Worm (Caenorhabditis elegans): ENCODE measurements around the gene T19H5.4.
"Not testable (repeated sequence)": the region's sequence is repeated elsewhere in the genome, so short reads cannot be mapped to it uniquely, and the experiment has no call there.

The T19H5.4 gene

DNA sequence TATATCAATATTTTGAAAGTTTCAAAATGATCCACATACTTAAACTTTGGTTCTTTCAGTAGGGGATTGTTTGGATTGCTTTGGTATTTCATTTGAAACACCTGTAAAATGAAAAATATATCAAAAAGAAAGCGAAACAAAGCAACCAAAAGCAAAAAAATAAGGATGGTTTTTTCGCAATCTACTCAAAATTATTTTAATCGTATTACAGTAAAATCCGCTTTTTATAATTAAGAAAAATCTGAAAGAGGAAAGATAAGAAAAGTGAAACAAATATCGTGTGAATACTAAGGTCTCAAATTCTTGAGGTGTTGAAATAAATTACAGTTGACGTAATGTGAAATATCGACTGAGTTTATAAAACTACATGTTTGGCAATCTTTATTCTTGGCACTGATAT is 21.1 kb downstream of the T19H5.4 start, which contains the start of gene chil-22:
TSS of gene chil-22 (minus strand) at position 101 of the 400 bp plus-strand sequence.
- no peak for TF ChIP-seq ces-1 (GFP tag; optimal IDR thresholded peaks at IDR 0.05)
- no peak for TF ChIP-seq mxl-2 (GFP tag; conservative IDR thresholded peaks at IDR 0.05)
- no peak for TF ChIP-seq lir-3 (tag; optimal IDR thresholded peaks at IDR 0.05)
- TF ChIP-seq nhr-42 (GFP tag; IDR thresholded peaks at IDR 0.05), result no peak
- TF ChIP-seq mep-1 (tag; optimal IDR thresholded peaks at IDR 0.05), result no peak

ce11 chrII:9461881-9462280 is 25.3 kb downstream of the T19H5.4 start, which contains the start of gene chil-21:
Gene chil-21, minus strand, starts transcription at chrII:9461981.
- TF ChIP-seq vab-7 (GFP tag; IDR thresholded peaks at IDR 0.05); nhr-102 (tag; optimal IDR thresholded peaks at IDR 0.05); ztf-11 (tag; optimal IDR thresholded peaks at IDR 0.05): not testable (repeated sequence)

- TF ChIP-seq hmg-1.1 (GFP tag; IDR thresholded peaks at IDR 0.05); nhr-48 (tag; optimal IDR thresholded peaks at IDR 0.05); pha-4 (GFP tag; IDR thresholded peaks at IDR 0.05); pha-4 (tag; optimal IDR thresholded peaks at IDR 0.05): not testable (repeated sequence)
Observed at ce11 chrII:9459462-9459861, 27.7 kb downstream of the T19H5.4 start, which contains the start of gene R09D1.14. Gene R09D1.14, minus strand, starts transcription at chrII:9459562.

- TF ChIP-seq zag-1 (tag; optimal IDR thresholded peaks at IDR 0.05), result no peak
- no peak for TF ChIP-seq mep-1 (tag; optimal IDR thresholded peaks at IDR 0.05)
- no peak for TF ChIP-seq fos-1 (tag; optimal IDR thresholded peaks at IDR 0.05)
- no peak for TF ChIP-seq set-16 (GFP tag; IDR thresholded peaks at IDR 0.05)
- TF ChIP-seq nhr-111 (GFP tag; optimal IDR thresholded peaks at IDR 0.05), result no peak
- no peak for TF ChIP-seq hlh-11 (tag; optimal IDR thresholded peaks at IDR 0.05)
- TF ChIP-seq nhr-102 (tag; optimal IDR thresholded peaks at IDR 0.05), result no peak
- TF ChIP-seq ctbp-1 (GFP tag; IDR thresholded peaks at IDR 0.05), result no peak
- no peak for TF ChIP-seq daf-16 (GFP tag; optimal IDR thresholded peaks at IDR 0.05)
- no peak for TF ChIP-seq daf-16 (tag; optimal IDR thresholded peaks at IDR 0.05)
- no peak for TF ChIP-seq mdt-29 (GFP tag; IDR thresholded peaks at IDR 0.05)
- no peak for TF ChIP-seq hlh-30 (tag; optimal IDR thresholded peaks at IDR 0.05; ENCODE audit: insufficient read depth)
- no peak for TF ChIP-seq ceh-32 (tag; optimal IDR thresholded peaks at IDR 0.05; ENCODE audit: poor library complexity)
- TF ChIP-seq vab-7 (GFP tag; IDR thresholded peaks at IDR 0.05), result no peak
- no peak for TF ChIP-seq sdz-12 (GFP tag; optimal IDR thresholded peaks at IDR 0.05)
Observed at ce11 chrII:9454304-9454703, 32.9 kb downstream of the T19H5.4 start, which contains the start of gene chil-19. Gene chil-19, minus strand, starts transcription at chrII:9454404.

DNA sequence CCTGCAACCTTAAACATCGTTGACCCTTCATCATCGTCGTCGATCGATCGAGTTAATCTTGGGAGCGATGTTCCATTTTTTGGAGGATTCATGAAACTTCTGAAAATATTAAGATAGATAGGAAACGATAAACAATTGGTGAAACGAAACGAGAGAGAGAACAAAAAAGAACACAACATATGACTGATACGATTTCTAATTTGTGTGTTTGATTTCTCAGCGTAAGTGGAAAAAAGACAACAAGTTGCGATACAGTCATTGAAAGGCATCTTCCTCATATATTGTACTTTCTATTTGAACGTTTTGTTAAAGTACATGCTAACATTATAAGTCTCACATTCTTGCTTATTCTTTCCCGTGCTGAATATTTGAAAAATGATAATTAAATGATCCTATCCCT is 35.0 kb downstream of the T19H5.4 start, which contains the start of gene R09D1.12:
TSS of gene R09D1.12 (minus strand) at position 101 of the 400 bp plus-strand sequence.
- TF ChIP-seq zfp-2 (tag; optimal IDR thresholded peaks at IDR 0.05); F26F4.8 (GFP tag; conservative IDR thresholded peaks at IDR 0.05); mdt-29 (GFP tag; IDR thresholded peaks at IDR 0.05): not testable (repeated sequence)

ce11 chrII:9447965-9448364 is 39.2 kb downstream of the T19H5.4 start, which contains the start of gene chil-18:
Gene chil-18, plus strand, starts transcription at chrII:9448265.
- TF ChIP-seq hif-1 (tag; optimal IDR thresholded peaks at IDR 0.05), result no peak
- TF ChIP-seq set-16 (GFP tag; IDR thresholded peaks at IDR 0.05), result no peak
- TF ChIP-seq ceh-44 (GFP tag; IDR thresholded peaks at IDR 0.05), result no peak
- TF ChIP-seq ceh-32 (tag; optimal IDR thresholded peaks at IDR 0.05; ENCODE audit: poor library complexity), result no peak
- TF ChIP-seq gei-8 (GFP tag; optimal IDR thresholded peaks at IDR 0.05), result no peak
- TF ChIP-seq zfp-2 (tag; optimal IDR thresholded peaks at IDR 0.05), result no peak
- TF ChIP-seq nhr-28 (tag; optimal IDR thresholded peaks at IDR 0.05), result no peak
- TF ChIP-seq jun-1 (tag; optimal IDR thresholded peaks at IDR 0.05), result no peak

Measured in whole organism, L4 larva.